Fruit fly (Drosophila melanogaster): ENCODE measurements around the gene CG15576.

Gene CG15576

dm6 chrX:4247013-4247412 is 5.6 kb downstream of the CG15576 start, which contains the start of gene CG43134:
Gene CG43134 (plus strand): TSS chrX:4247313.
- no peak for TF ChIP-seq usp (GFP tag; optimal IDR thresholded peaks at IDR 0.05)
- no peak for TF ChIP-seq pan (optimal IDR thresholded peaks at IDR 0.05)
- TF ChIP-seq EcR (GFP tag; optimal IDR thresholded peaks at IDR 0.05) = no peak
- no peak for TF ChIP-seq Dll (optimal IDR thresholded peaks at IDR 0.05)
- TF ChIP-seq CG8478 (optimal IDR thresholded peaks at IDR 0.05) = no peak
- no peak for TF ChIP-seq psq (optimal IDR thresholded peaks at IDR 0.05)

DNA sequence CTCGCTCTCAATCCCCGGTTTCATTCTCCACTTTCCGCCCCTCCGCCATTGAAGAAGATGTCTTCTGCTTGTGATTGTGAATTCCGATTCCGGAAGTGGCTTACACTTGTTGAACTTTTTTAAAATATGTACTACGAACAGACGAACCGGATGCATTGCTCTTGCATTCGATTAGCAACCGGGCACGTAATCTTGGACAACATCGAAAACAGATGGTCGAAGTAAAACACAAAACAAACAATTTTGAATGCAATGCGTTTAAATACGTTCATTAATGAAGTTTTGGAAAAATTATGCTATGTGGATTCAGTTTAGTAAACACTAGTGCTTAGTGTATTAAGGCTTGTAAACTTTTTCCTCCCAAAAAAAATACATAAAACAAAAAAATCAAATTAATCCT is 6.6 kb downstream of the CG15576 start, which contains the start of gene Muc4B:
Muc4B (minus strand) TSS at position 101 of the 400 bp plus-strand sequence.
- no peak for TF ChIP-seq Dll (optimal IDR thresholded peaks at IDR 0.05)
- no peak for TF ChIP-seq CG8478 (optimal IDR thresholded peaks at IDR 0.05)
- no peak for TF ChIP-seq EcR (GFP tag; optimal IDR thresholded peaks at IDR 0.05)
- TF ChIP-seq pan (optimal IDR thresholded peaks at IDR 0.05) = no peak
- TF ChIP-seq psq (optimal IDR thresholded peaks at IDR 0.05) = no peak
- TF ChIP-seq usp (GFP tag; optimal IDR thresholded peaks at IDR 0.05) = no peak

DNA sequence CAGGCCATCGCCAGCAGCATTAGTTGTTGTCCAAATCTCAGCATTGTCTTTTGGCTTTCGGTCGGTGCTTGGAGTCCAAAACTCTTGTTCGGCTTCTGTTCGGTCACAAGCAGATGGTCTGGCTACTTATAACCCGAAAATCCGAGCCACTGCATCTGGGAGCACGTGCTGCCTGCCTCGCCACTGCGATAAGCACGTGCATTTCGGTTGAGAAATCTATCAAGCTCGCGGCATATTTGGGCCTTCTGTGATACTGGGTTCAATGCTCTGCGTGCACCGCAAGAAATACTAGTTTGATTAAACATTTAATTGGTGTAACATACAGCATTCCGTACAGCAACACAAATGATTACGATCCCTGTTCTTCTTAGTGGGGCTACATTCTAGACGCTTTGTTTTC is 9.9 kb downstream of the CG15576 start, which contains the start of gene Femcoat:
Femcoat (minus strand) TSS at position 101 of the 400 bp plus-strand sequence.
- TF ChIP-seq EcR (GFP tag; optimal IDR thresholded peaks at IDR 0.05) (no peak), CG8478 (optimal IDR thresholded peaks at IDR 0.05) (no peak), Dll (optimal IDR thresholded peaks at IDR 0.05) (no peak)

- TF ChIP-seq usp (GFP tag; optimal IDR thresholded peaks at IDR 0.05) (no peak), EcR (GFP tag; optimal IDR thresholded peaks at IDR 0.05) (no peak), Dll (optimal IDR thresholded peaks at IDR 0.05) (no peak), CG8478 (optimal IDR thresholded peaks at IDR 0.05) (no peak), pan (optimal IDR thresholded peaks at IDR 0.05) (no peak), psq (optimal IDR thresholded peaks at IDR 0.05) (no peak)
Observed at dm6 chrX:4240146-4240545, 12.4 kb downstream of the CG15576 start.

DNA sequence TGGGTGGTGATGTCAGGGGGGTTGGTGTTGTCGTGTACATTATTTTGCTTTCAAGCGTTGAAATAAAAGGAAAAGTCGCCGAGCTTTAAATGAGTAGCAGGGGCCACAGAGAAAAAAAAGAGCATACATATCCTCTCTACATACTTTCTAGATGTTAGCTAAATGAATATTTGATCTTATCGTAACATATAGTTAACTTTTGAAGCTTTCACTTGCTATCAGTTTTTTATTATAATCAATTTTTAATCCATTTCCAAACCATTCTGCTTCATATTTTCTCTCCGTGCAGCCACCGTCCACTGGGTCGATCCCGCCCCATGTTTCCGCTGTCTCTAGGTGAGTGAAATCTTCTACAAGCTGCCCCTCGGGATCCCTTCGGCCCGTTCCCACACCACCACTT is 27.6 kb downstream of the CG15576 start:
- TF ChIP-seq EcR (GFP tag; optimal IDR thresholded peaks at IDR 0.05) (no peak), usp (GFP tag; optimal IDR thresholded peaks at IDR 0.05) (no peak), Dll (optimal IDR thresholded peaks at IDR 0.05) (no peak), psq (optimal IDR thresholded peaks at IDR 0.05) (no peak), pan (optimal IDR thresholded peaks at IDR 0.05) (no peak), CG8478 (optimal IDR thresholded peaks at IDR 0.05) (no peak)

DNA sequence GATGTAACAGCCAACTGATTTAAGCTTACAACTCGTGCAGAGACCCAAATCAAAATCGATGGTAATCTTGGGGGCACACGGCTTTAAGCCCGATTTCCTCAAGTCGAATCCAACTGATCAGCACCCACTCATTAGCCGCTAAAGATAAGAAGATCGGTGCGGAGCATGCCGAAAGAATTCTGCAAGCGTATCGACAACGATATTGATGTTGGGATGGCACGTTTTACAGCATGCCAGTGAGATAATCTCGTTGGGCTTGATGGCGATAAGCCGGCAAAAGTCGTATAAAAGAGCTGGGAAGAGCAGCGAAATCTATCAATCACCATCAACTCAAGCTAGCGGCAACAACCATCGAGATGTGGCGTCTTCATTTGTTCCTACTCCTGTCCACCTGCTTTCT is 34.7 kb downstream of the CG15576 start, which contains the start of gene CG15570:
CG15570 (plus strand) TSS at position 301 of the 400 bp plus-strand sequence.
- no peak for TF ChIP-seq psq (optimal IDR thresholded peaks at IDR 0.05)
- TF ChIP-seq usp (GFP tag; optimal IDR thresholded peaks at IDR 0.05) = no peak
- no peak for TF ChIP-seq Dll (optimal IDR thresholded peaks at IDR 0.05)
- no peak for TF ChIP-seq CG8478 (optimal IDR thresholded peaks at IDR 0.05)

dm6 chrX:4217294-4217693 is 35.3 kb downstream of the CG15576 start, which contains the start of gene CG15571:
Gene CG15571 (minus strand): TSS chrX:4217394.
- no peak for TF ChIP-seq psq (optimal IDR thresholded peaks at IDR 0.05)
- no peak for TF ChIP-seq usp (GFP tag; optimal IDR thresholded peaks at IDR 0.05)
- TF ChIP-seq pan (optimal IDR thresholded peaks at IDR 0.05) = no peak
- TF ChIP-seq Dll (optimal IDR thresholded peaks at IDR 0.05) = no peak
- no peak for TF ChIP-seq CG8478 (optimal IDR thresholded peaks at IDR 0.05)
- no peak for TF ChIP-seq EcR (GFP tag; optimal IDR thresholded peaks at IDR 0.05)

DNA sequence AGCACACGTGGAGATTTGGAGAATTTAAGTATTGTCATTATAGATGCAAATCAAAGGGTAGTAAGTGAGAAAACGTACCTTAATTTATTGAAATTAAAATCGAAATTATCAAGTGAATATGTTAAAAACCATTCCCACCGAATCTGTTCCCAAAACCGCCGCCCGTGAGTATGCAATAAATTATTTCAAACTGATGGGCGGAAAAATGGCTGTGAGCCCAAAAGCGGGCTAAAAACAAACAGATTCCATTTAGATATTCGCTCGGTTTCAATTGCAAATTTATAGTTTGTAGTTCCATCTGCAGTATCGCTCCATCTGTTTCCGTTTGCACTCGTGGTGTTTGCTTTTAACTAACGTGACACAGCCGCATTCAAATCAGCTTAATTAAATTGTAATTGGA is 38.2 kb downstream of the CG15576 start:
- TF ChIP-seq CG8478 (optimal IDR thresholded peaks at IDR 0.05) (no peak), EcR (GFP tag; optimal IDR thresholded peaks at IDR 0.05) (no peak), pan (optimal IDR thresholded peaks at IDR 0.05) (no peak), usp (GFP tag; optimal IDR thresholded peaks at IDR 0.05) (no peak), psq (optimal IDR thresholded peaks at IDR 0.05) (no peak), Dll (optimal IDR thresholded peaks at IDR 0.05) (no peak)

DNA sequence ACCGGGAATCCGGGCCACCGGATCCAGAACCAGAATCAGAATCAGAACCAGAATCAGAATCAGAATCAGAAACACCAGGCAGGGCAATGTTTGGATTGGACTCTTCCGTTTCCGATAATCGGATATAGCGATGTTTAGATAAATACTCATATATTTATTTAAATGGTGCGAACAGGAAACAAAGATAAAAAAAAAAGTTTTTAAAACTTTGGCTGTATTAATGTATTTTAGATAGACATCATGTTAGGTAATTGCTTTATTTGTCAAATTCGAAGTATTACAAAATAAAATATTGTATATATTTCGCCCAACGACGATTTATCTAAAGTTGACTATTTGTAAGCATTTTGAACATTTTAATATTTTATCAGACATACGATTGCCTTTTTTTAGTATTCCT is 39.9 kb downstream of the CG15576 start, which contains the start of gene CG43288:
CG43288 (plus strand) TSS at position 301 of the 400 bp plus-strand sequence.
- TF ChIP-seq EcR (GFP tag; optimal IDR thresholded peaks at IDR 0.05) = no peak

DNA sequence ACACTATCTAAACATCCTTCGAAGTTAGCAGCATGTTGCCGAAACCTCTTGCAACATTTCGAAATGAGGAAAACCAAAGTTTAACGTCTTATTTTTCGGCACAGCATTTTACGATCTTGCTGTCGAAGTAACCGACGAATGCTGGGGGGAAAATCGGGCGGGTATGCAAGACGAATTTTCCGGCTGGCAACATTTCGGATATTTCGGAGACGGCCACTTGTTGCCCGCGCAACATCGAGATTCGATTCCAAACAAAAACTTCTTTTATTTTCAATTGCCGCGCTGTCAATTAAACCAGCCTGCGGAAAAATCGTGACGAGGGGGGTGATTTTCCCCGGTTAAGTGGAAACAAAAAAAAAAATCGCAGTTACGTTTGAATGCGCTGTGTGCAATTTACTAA is 45.8 kb downstream of the CG15576 start:
- TF ChIP-seq CG8478 (optimal IDR thresholded peaks at IDR 0.05) (no peak), EcR (GFP tag; optimal IDR thresholded peaks at IDR 0.05) (no peak), pan (optimal IDR thresholded peaks at IDR 0.05) (no peak), Dll (optimal IDR thresholded peaks at IDR 0.05) (no peak), psq (optimal IDR thresholded peaks at IDR 0.05) (no peak), usp (GFP tag; optimal IDR thresholded peaks at IDR 0.05) (no peak)

- TF ChIP-seq Dll (optimal IDR thresholded peaks at IDR 0.05) (no peak), pan (optimal IDR thresholded peaks at IDR 0.05) (no peak), usp (GFP tag; optimal IDR thresholded peaks at IDR 0.05) (no peak), CG8478 (optimal IDR thresholded peaks at IDR 0.05) (no peak), EcR (GFP tag; optimal IDR thresholded peaks at IDR 0.05) (no peak), psq (optimal IDR thresholded peaks at IDR 0.05) (no peak)
Observed at dm6 chrX:4205346-4206178, 47.0 kb downstream of the CG15576 start, which contains the start of gene Fas2. Gene Fas2 (minus strand): TSS chrX:4206093.

DNA sequence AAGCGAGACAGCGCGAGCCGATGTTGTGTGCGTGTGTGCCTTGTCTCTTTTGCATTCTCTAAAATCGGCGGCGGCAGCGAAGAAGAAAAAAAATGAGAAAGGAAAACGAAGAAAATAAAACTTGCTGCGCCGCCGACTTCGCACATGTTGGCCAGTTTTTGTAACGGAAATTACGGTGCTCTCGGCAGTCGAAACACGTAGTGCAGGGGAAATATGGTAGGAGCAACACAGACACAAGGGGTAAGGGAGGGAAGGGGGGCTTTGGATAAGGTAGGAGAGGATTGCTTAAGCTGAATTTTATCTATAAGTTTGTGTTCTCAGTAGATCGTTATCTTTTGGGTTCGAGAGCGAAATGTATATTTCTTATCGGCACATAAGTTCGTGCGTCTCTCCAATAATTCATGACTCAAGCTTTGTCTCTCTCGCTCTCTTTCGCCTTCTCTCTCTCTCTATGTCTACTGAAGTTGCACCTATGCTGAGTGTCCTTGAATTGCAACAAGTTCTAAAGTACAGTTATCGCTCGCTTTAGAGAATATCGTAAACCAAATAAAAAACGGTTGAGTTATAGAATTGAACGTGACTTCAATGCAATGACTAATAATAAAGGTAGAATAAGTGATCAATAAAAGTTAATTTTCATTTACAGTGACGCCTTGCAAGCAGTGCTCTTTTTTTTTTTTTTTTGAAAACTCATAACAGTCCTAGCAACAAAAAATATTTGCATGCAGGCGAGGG is 48.7 kb downstream of the CG15576 start:
- TF ChIP-seq pan (optimal IDR thresholded peaks at IDR 0.05) (no peak), usp (GFP tag; optimal IDR thresholded peaks at IDR 0.05) (no peak)

Measured in whole organism.